Worm (Caenorhabditis elegans) whole organism, L4 larva: ENCODE data around the gene tps-2.

Source experiments
- F37D6.2 ChIP-seq: sonication (generic microtip); optimal IDR thresholded peaks from 2 replicates; lab custom pipeline; 2016; ENCODE audit warnings: mild to moderate bottlenecking, missing genetic modification characterization, missing compliant biosample characterization
- T20F7.1 ChIP-seq: fragments of 200-800 bp; sonication (Bioruptor generic); optimal IDR thresholded peaks from 2 replicates; lab custom pipeline; 2018; ENCODE audit warnings: mild to moderate bottlenecking, missing genetic modification characterization, missing compliant biosample characterization
- T26A8.4 ChIP-seq: fragments of 200-800 bp; sonication (Bioruptor generic); IDR thresholded peaks from 2 replicates; pipeline ENCODE4 v1.3.6; 2022; ENCODE audit warnings: missing genetic modification characterization, missing compliant biosample characterization
- Y48G9A.11 ChIP-seq: fragments of 200-800 bp; sonication (Bioruptor generic); IDR thresholded peaks from 2 replicates; pipeline ENCODE4 v1.3.6; 2022; ENCODE audit warnings: missing genetic modification reagents, missing genetic modification characterization, missing compliant biosample characterization
- Y75B8A.6 ChIP-seq: fragments of 200-800 bp; sonication (Bioruptor generic); IDR thresholded peaks from 2 replicates; pipeline ENCODE4 v1.3.6; 2022; ENCODE audit warnings: missing genetic modification reagents, missing genetic modification characterization, missing compliant biosample characterization
- ZK546.5 ChIP-seq, 2 experiments: sonication (generic microtip); optimal IDR thresholded peaks; 2 replicates each; lab custom pipeline; 2017; ENCODE audit warnings: missing biosample characterization in 2 of 2, missing genetic modification characterization in 2 of 2
- ama-1 ChIP-seq: fragments of 150-350 bp; optimal IDR thresholded peaks from 2 replicates; lab custom pipeline; 2014; ENCODE audit warnings: inconsistent platforms, mixed read lengths
- ceh-20 ChIP-seq: fragments of 200-800 bp; sonication (Bioruptor generic); IDR thresholded peaks from 2 replicates; pipeline ENCODE4 v1.3.6; 2022; ENCODE audit warnings: missing genetic modification reagents, missing genetic modification characterization, missing compliant biosample characterization
- ceh-32 ChIP-seq: sonication (generic microtip); optimal IDR thresholded peaks from 2 replicates; lab custom pipeline; 2016; ENCODE audit warnings: mild to moderate bottlenecking, missing genetic modification characterization, missing compliant biosample characterization; ENCODE audit not compliant: poor library complexity
- ceh-44 ChIP-seq: fragments of 200-800 bp; sonication (Bioruptor generic); IDR thresholded peaks from 2 replicates; pipeline ENCODE4 v1.3.6; 2022; ENCODE audit warnings: missing genetic modification reagents, missing genetic modification characterization, missing compliant biosample characterization
- ceh-62 ChIP-seq: sonication (generic microtip); optimal IDR thresholded peaks from 2 replicates; lab custom pipeline; 2017; ENCODE audit warnings: missing biosample characterization, missing genetic modification characterization
- ces-1 ChIP-seq: fragments of 150-350 bp; sonication (generic microtip); optimal IDR thresholded peaks from 4 replicates; lab custom pipeline; 2014; ENCODE audit warnings: missing biosample characterization, missing genetic modification reagents, missing genetic modification characterization
- cey-2 ChIP-seq: sonication (generic microtip); optimal IDR thresholded peaks from 3 replicates; lab custom pipeline; 2017; ENCODE audit warnings: missing genetic modification characterization, mild to moderate bottlenecking, missing compliant biosample characterization, antibody characterized with exemption, borderline replicate concordance; ENCODE audit not compliant: insufficient read depth
- daf-12 ChIP-seq: fragments of 150-350 bp; optimal IDR thresholded peaks from 2 replicates; lab custom pipeline; 2014; ENCODE audit warnings: missing biosample characterization, missing genetic modification reagents, missing genetic modification characterization
- daf-8 ChIP-seq: fragments of 200-800 bp; sonication (Bioruptor generic); IDR thresholded peaks from 2 replicates; pipeline ENCODE4 v1.3.6; 2022; ENCODE audit warnings: missing genetic modification characterization, missing compliant biosample characterization
- dmd-8 ChIP-seq: fragments of 200-800 bp; sonication (Bioruptor generic); IDR thresholded peaks from 2 replicates; pipeline ENCODE4 v1.3.6; 2022; ENCODE audit warnings: missing genetic modification characterization, missing compliant biosample characterization
- duxl-1 ChIP-seq: sonication (generic microtip); optimal IDR thresholded peaks from 2 replicates; lab custom pipeline; 2016; ENCODE audit warnings: mild to moderate bottlenecking, missing genetic modification characterization, moderate library complexity, missing compliant biosample characterization; ENCODE audit not compliant: poor library complexity
- egl-43 ChIP-seq: fragments of 200-800 bp; sonication (Bioruptor generic); IDR thresholded peaks from 2 replicates; pipeline ENCODE4 v1.3.6; 2022; ENCODE audit warnings: missing genetic modification reagents, missing genetic modification characterization, missing compliant biosample characterization
- fos-1 ChIP-seq: fragments of 150-350 bp; optimal IDR thresholded peaks from 2 replicates; lab custom pipeline; 2014; ENCODE audit warnings: missing biosample characterization, missing genetic modification characterization
- hlh-30 ChIP-seq: sonication (generic microtip); optimal IDR thresholded peaks from 2 replicates; lab custom pipeline; 2017; ENCODE audit warnings: antibody characterized with exemption, mild to moderate bottlenecking, missing genetic modification characterization, missing compliant biosample characterization; ENCODE audit not compliant: insufficient read depth
- jun-1 ChIP-seq: fragments of 150-350 bp; optimal IDR thresholded peaks from 2 replicates; lab custom pipeline; 2014; ENCODE audit warnings: missing biosample characterization, missing genetic modification reagents, missing genetic modification characterization
- lin-38 ChIP-seq: fragments of 200-800 bp; sonication (Bioruptor generic); IDR thresholded peaks from 2 replicates; pipeline ENCODE4 v1.3.6; 2022; ENCODE audit warnings: missing genetic modification reagents, missing genetic modification characterization, missing compliant biosample characterization
- lin-39 ChIP-seq: fragments of 150-350 bp; optimal IDR thresholded peaks from 2 replicates; lab custom pipeline; 2014; ENCODE audit warnings: missing biosample characterization, missing genetic modification reagents, missing genetic modification characterization
- madf-5 ChIP-seq, 2 experiments: fragments of 200-800 bp; sonication (Bioruptor generic); IDR thresholded peaks; 2 replicates each; pipeline ENCODE4 v1.3.6; 2022; ENCODE audit warnings: missing compliant biosample characterization in 2 of 2, missing genetic modification characterization in 2 of 2
- mdt-29 ChIP-seq: fragments of 200-800 bp; sonication (Bioruptor generic); IDR thresholded peaks from 2 replicates; pipeline ENCODE4 v1.3.6; 2022; ENCODE audit warnings: missing genetic modification reagents, missing genetic modification characterization, missing compliant biosample characterization
- mxl-2 ChIP-seq: fragments of 200-800 bp; sonication (Bioruptor generic); conservative IDR thresholded peaks from 2 replicates; pipeline ENCODE4 v1.3.6; 2022; ENCODE audit warnings: missing genetic modification reagents, missing genetic modification characterization, missing compliant biosample characterization
- mxl-3 ChIP-seq: fragments of 200-800 bp; sonication (Bioruptor generic); optimal IDR thresholded peaks from 2 replicates; lab custom pipeline; 2018; ENCODE audit warnings: mild to moderate bottlenecking, missing genetic modification characterization, missing compliant biosample characterization
- nhr-25 ChIP-seq: sonication (generic microtip); optimal IDR thresholded peaks from 2 replicates; lab custom pipeline; 2017; ENCODE audit warnings: missing genetic modification characterization, mild to moderate bottlenecking, missing compliant biosample characterization, antibody characterized with exemption, moderate library complexity, borderline replicate concordance; ENCODE audit not compliant: insufficient read depth
- nhr-28 ChIP-seq: fragments of 150-350 bp; optimal IDR thresholded peaks from 2 replicates; lab custom pipeline; 2014; ENCODE audit warnings: missing biosample characterization, missing genetic modification characterization
- nhr-42 ChIP-seq: fragments of 200-800 bp; sonication (Bioruptor generic); IDR thresholded peaks from 2 replicates; pipeline ENCODE4 v1.3.6; 2022; ENCODE audit warnings: missing genetic modification characterization, missing compliant biosample characterization
- nhr-6 ChIP-seq: fragments of 150-350 bp; optimal IDR thresholded peaks from 2 replicates; lab custom pipeline; 2014; ENCODE audit warnings: missing biosample characterization, missing genetic modification characterization
- nhr-76 ChIP-seq: fragments of 150-350 bp; optimal IDR thresholded peaks from 2 replicates; lab custom pipeline; 2014; ENCODE audit warnings: missing biosample characterization, missing genetic modification characterization
- nhr-77 ChIP-seq: fragments of 150-350 bp; optimal IDR thresholded peaks from 2 replicates; lab custom pipeline; 2014; ENCODE audit warnings: missing biosample characterization, missing genetic modification characterization
- php-3 ChIP-seq: fragments of 200-800 bp; sonication (Bioruptor generic); IDR thresholded peaks from 2 replicates; pipeline ENCODE4 v1.3.6; 2022; ENCODE audit warnings: missing genetic modification reagents, missing genetic modification characterization, missing compliant biosample characterization
- saeg-2 ChIP-seq: fragments of 200-800 bp; sonication (Bioruptor generic); IDR thresholded peaks from 2 replicates; pipeline ENCODE4 v1.3.6; 2022; ENCODE audit warnings: missing genetic modification reagents, missing genetic modification characterization, missing compliant biosample characterization
- set-16 ChIP-seq: fragments of 200-800 bp; sonication (Bioruptor generic); IDR thresholded peaks from 2 replicates; pipeline ENCODE4 v1.3.6; 2022; ENCODE audit warnings: missing genetic modification reagents, missing genetic modification characterization, missing compliant biosample characterization
- skn-1 ChIP-seq: fragments of 150-350 bp; optimal IDR thresholded peaks from 2 replicates; lab custom pipeline; 2014; ENCODE audit warnings: missing biosample characterization, missing genetic modification characterization
- spr-1 ChIP-seq: sonication (generic microtip); optimal IDR thresholded peaks from 2 replicates; lab custom pipeline; 2016; ENCODE audit warnings: mild to moderate bottlenecking, missing genetic modification characterization, missing compliant biosample characterization
- tag-97 ChIP-seq: fragments of 200-800 bp; sonication (Bioruptor generic); IDR thresholded peaks from 2 replicates; pipeline ENCODE4 v1.3.6; 2022; ENCODE audit warnings: missing genetic modification characterization, missing compliant biosample characterization
- unc-130 ChIP-seq: sonication (generic microtip); optimal IDR thresholded peaks from 2 replicates; lab custom pipeline; 2016; ENCODE audit warnings: missing genetic modification reagents, missing genetic modification characterization, missing compliant biosample characterization
- vab-7 ChIP-seq: fragments of 200-800 bp; sonication (Bioruptor generic); IDR thresholded peaks from 2 replicates; pipeline ENCODE4 v1.3.6; 2022; ENCODE audit warnings: missing genetic modification reagents, missing genetic modification characterization, missing compliant biosample characterization
- zag-1 ChIP-seq: fragments of 150-350 bp; optimal IDR thresholded peaks from 2 replicates; lab custom pipeline; 2014; ENCODE audit warnings: missing biosample characterization, missing genetic modification characterization
- zfp-2 ChIP-seq: sonication (generic microtip); optimal IDR thresholded peaks from 2 replicates; lab custom pipeline; 2016; ENCODE audit warnings: mild to moderate bottlenecking, missing genetic modification characterization, missing compliant biosample characterization
- zfp-3 ChIP-seq: fragments of 200-800 bp; sonication (Bioruptor generic); conservative IDR thresholded peaks from 2 replicates; pipeline ENCODE4 v1.3.6; 2022; ENCODE audit warnings: missing genetic modification reagents, missing genetic modification characterization, missing compliant biosample characterization
- zip-2 ChIP-seq: fragments of 150-350 bp; optimal IDR thresholded peaks from 2 replicates; lab custom pipeline; 2014; ENCODE audit warnings: missing biosample characterization, missing genetic modification characterization
- ztf-11 ChIP-seq: fragments of 150-350 bp; optimal IDR thresholded peaks from 2 replicates; lab custom pipeline; 2014; ENCODE audit warnings: missing biosample characterization, missing genetic modification characterization

Gene tps-2

DNA sequence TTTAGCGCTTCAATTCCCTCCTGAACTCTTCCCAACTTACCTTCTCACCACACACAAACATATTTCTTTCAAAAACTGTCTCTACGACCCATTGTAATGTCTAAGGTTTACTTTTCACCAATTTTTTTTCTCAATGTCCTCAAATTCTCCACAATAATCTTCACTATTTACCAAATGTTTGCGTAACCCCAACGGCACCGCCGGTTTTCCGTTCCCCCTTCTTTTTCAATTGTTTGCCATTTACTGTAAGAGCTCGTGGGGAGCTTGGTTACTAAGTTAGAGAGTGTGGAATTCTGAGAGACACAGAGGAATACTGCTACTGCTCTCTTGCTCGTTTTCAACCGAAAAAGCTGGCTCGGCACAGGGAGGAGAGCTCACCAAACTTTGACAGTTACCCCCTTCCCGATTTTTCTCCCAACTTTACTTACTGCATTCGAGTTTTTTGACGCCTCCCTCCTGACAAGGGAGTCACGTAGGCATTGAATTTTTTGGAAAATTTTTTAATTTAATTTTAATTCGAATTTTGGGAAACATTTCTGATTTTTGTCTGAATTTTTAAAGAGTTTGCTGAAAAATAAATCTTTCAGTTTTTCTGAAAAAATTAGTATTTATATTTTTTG is 30.1 kb upstream of the tps-2 start (continued):
- TF ChIP-seq unc-130 (no peak), php-3 (GFP tag; lab: Robert Waterston, UW) (no peak), ceh-62 (no peak), spr-1 (tag; lab: Kevin White, UChicago) (no peak), ztf-11 (no peak), nhr-76 (tag; lab: Kevin White, UChicago) (no peak), ceh-44 (GFP tag; lab: Robert Waterston, UW) (no peak), T20F7.1 (GFP tag; lab: Kevin White, UChicago) (no peak), lin-38 (GFP tag; lab: Robert Waterston, UW) (no peak)

DNA sequence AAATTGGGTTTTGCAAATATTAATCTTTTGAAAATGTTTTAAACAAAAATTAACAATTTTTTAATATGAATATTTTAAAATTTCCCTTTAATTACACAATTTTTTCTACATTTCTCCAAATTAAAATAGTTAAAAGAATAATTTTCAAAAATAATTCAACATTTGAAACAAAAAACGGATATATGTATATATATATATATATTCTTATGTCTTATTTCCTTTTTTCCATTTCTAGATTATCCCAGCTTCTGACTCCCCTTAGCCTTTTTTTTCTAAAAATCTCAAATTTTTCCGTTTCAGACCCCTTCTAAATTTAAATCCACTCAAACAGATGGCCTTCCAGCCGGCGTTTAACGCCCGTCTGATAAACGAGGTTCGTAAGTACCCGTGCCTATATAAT is 27.4 kb upstream of the tps-2 start, which contains the start of gene madf-5:
Gene madf-5, plus strand, starts transcription at position 301 of the 400 bp plus-strand sequence.
- TF ChIP-seq ceh-32 (tag; lab: Kevin White, UChicago): no peak
- no peak for TF ChIP-seq duxl-1 (tag; lab: Kevin White, UChicago)
- no peak for TF ChIP-seq hlh-30 (tag; lab: Kevin White, UChicago)
- no peak for TF ChIP-seq ces-1 (GFP tag; lab: Kevin White, UChicago)
- no peak for TF ChIP-seq jun-1
- no peak for TF ChIP-seq daf-12 (tag; lab: Kevin White, UChicago)
- TF ChIP-seq nhr-28 (tag; lab: Kevin White, UChicago): no peak
- TF ChIP-seq, all 104 proteins: peak for 0

DNA sequence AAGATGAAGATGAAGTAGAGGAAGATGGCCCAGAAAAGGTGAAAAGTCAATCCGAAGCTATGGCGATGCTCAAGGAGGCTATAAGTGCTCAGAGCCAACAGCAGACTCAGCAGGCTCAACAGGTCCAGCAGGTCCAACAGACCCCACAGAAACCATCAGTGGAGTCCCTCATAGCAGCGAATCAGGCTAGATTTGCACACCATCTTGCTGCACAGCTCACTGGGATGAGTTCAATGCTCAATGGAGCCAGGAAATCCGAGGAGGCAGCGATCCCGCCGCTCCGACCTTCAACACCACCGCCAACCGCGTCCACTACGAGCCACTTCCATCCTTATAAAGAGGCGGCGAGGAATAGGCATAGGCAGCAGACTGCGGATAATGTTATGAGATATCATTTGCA is 25.9 kb upstream of the tps-2 start:
- no peak for TF ChIP-seq nhr-77 (tag; lab: Kevin White, UChicago)
- TF ChIP-seq lin-39 (tag; lab: Kevin White, UChicago): no peak
- no peak for TF ChIP-seq F37D6.2
- no peak for TF ChIP-seq vab-7
- TF ChIP-seq cey-2 (tag; lab: Kevin White, UChicago): no peak
- TF ChIP-seq zag-1 (tag; lab: Kevin White, UChicago): no peak
- TF ChIP-seq madf-5 (GFP tag; IDR thresholded peaks at IDR 0.05; lab: Robert Waterston, UW): 0 out of 4 replicates have a peak, but pooled peaks of 1 of the 2 experiments have one; percentile 64
- no peak for TF ChIP-seq zfp-2
- no peak for TF ChIP-seq nhr-42 (GFP tag; lab: Robert Waterston, UW)
- TF ChIP-seq ama-1 (lab: Kevin White, UChicago): no peak
- no peak for TF ChIP-seq mdt-29 (GFP tag; lab: Robert Waterston, UW)
- TF ChIP-seq zfp-3 (GFP tag; lab: Robert Waterston, UW): no peak
- TF ChIP-seq Y48G9A.11 (GFP tag; lab: Robert Waterston, UW): no peak
- no peak for TF ChIP-seq saeg-2 (GFP tag; lab: Robert Waterston, UW)
- TF ChIP-seq Y75B8A.6 (GFP tag; lab: Robert Waterston, UW): no peak
- TF ChIP-seq daf-8 (GFP tag; lab: Robert Waterston, UW): no peak
- TF ChIP-seq ceh-20 (GFP tag; lab: Robert Waterston, UW): no peak
- no peak for TF ChIP-seq zip-2 (tag; lab: Kevin White, UChicago)
- no peak for TF ChIP-seq ZK546.5 (tag; optimal IDR thresholded peaks at IDR 0.05; lab: Kevin White, UChicago)
- 0 out of 2 replicates have a peak, but pooled peaks have one; percentile 6 for TF ChIP-seq dmd-8 (GFP tag; lab: Robert Waterston, UW)
- TF ChIP-seq T26A8.4 (GFP tag; lab: Robert Waterston, UW): 0 out of 2 replicates have a peak, but pooled peaks have one; percentile 16
- no peak for TF ChIP-seq nhr-6 (tag; lab: Kevin White, UChicago)
- TF ChIP-seq egl-43 (GFP tag; lab: Robert Waterston, UW): 0 out of 2 replicates have a peak, but pooled peaks have one; percentile 63
- no peak for TF ChIP-seq tag-97 (GFP tag; lab: Robert Waterston, UW)
- no peak for TF ChIP-seq mxl-2 (GFP tag; lab: Robert Waterston, UW)
- TF ChIP-seq fos-1 (tag; lab: Kevin White, UChicago): no peak
- TF ChIP-seq mxl-3 (GFP tag; lab: Kevin White, UChicago): no peak
- peak; percentile 73 for TF ChIP-seq set-16 (GFP tag; lab: Robert Waterston, UW)
- TF ChIP-seq skn-1 (tag; lab: Kevin White, UChicago): no peak
- no peak for TF ChIP-seq nhr-25 (tag; lab: Kevin White, UChicago)
- TF ChIP-seq, all 104 proteins: peak for 5
